Worm (Caenorhabditis elegans) whole organism, late embryonic: Measurements from ENCODE around the gene str-52.
A peak's percentile ranks its signal among the peaks of the same experiment; 100 is the strongest.

ENCODE experiments used
- K02D7.2 ChIP-seq: sonication (generic microtip); optimal IDR thresholded peaks from 2 replicates; lab custom pipeline; 2017; ENCODE audit warnings: mild to moderate bottlenecking, missing genetic modification characterization, missing compliant biosample characterization
- K09A11.1 ChIP-seq: sonication (generic microtip); optimal IDR thresholded peaks from 2 replicates; lab custom pipeline; 2017; ENCODE audit warnings: antibody characterized with exemption, mild to moderate bottlenecking, missing genetic modification characterization, missing compliant biosample characterization; ENCODE audit not compliant: insufficient read depth
- Y22D7AL.16 ChIP-seq: sonication (generic microtip); optimal IDR thresholded peaks from 2 replicates; lab custom pipeline; 2016; ENCODE audit warnings: missing genetic modification characterization, missing compliant biosample characterization
- ceh-14 ChIP-seq: sonication (generic microtip); optimal IDR thresholded peaks from 2 replicates; lab custom pipeline; 2016; ENCODE audit warnings: missing genotype, missing genetic modification characterization, missing compliant biosample characterization
- ceh-22 ChIP-seq: sonication (generic microtip); optimal IDR thresholded peaks from 2 replicates; lab custom pipeline; 2017; ENCODE audit warnings: missing biosample characterization, missing genetic modification characterization
- ceh-31 ChIP-seq: sonication (generic microtip); optimal IDR thresholded peaks from 2 replicates; lab custom pipeline; 2016; ENCODE audit warnings: missing genetic modification characterization, missing compliant biosample characterization
- ceh-6 ChIP-seq: fragments of 200-800 bp; sonication (Bioruptor generic); optimal IDR thresholded peaks from 2 replicates; lab custom pipeline; 2018; ENCODE audit warnings: mild to moderate bottlenecking, missing genetic modification characterization, missing compliant biosample characterization
- ceh-9 ChIP-seq: sonication (generic microtip); optimal IDR thresholded peaks from 2 replicates; lab custom pipeline; 2016; ENCODE audit warnings: mild to moderate bottlenecking, missing genetic modification characterization, inconsistent platforms, missing compliant biosample characterization
- dmd-4 ChIP-seq: sonication (generic microtip); optimal IDR thresholded peaks from 2 replicates; lab custom pipeline; 2016; ENCODE audit warnings: borderline replicate concordance, missing genetic modification characterization, missing compliant biosample characterization
- ets-4 ChIP-seq: sonication (generic microtip); optimal IDR thresholded peaks from 2 replicates; lab custom pipeline; 2016; ENCODE audit warnings: missing genetic modification characterization, missing compliant biosample characterization
- eyg-1 ChIP-seq: sonication (generic microtip); optimal IDR thresholded peaks from 2 replicates; lab custom pipeline; 2016; ENCODE audit warnings: missing genotype, missing genetic modification characterization, missing compliant biosample characterization
- fax-1 ChIP-seq: sonication (generic microtip); optimal IDR thresholded peaks from 2 replicates; lab custom pipeline; 2016; ENCODE audit warnings: missing genotype, missing genetic modification characterization, missing compliant biosample characterization
- fkh-10 ChIP-seq: fragments of 150-350 bp; optimal IDR thresholded peaks from 2 replicates; lab custom pipeline; 2014; ENCODE audit warnings: missing biosample characterization, missing genetic modification reagents, missing genetic modification characterization
- fkh-6 ChIP-seq: sonication (generic microtip); optimal IDR thresholded peaks from 2 replicates; lab custom pipeline; 2016; ENCODE audit warnings: missing genetic modification characterization, missing compliant biosample characterization
- gmeb-2 ChIP-seq: sonication (generic microtip); optimal IDR thresholded peaks from 2 replicates; lab custom pipeline; 2016; ENCODE audit warnings: missing genetic modification characterization, inconsistent platforms, missing compliant biosample characterization
- hlh-13 ChIP-seq: fragments of 200-800 bp; sonication (Bioruptor generic); optimal IDR thresholded peaks from 2 replicates; lab custom pipeline; 2018; ENCODE audit warnings: mild to moderate bottlenecking, missing genetic modification characterization, missing compliant biosample characterization
- hlh-15 ChIP-seq: sonication (generic microtip); optimal IDR thresholded peaks from 2 replicates; lab custom pipeline; 2016; ENCODE audit warnings: missing genetic modification characterization, missing compliant biosample characterization
- hlh-6 ChIP-seq: sonication (generic microtip); optimal IDR thresholded peaks from 2 replicates; lab custom pipeline; 2016; ENCODE audit warnings: missing genotype, missing genetic modification characterization, missing compliant biosample characterization
- pax-1 ChIP-seq: fragments of 150-350 bp; optimal IDR thresholded peaks from 2 replicates; lab custom pipeline; 2014; ENCODE audit warnings: missing biosample characterization, missing genetic modification characterization
- pha-2 ChIP-seq: sonication (generic microtip); optimal IDR thresholded peaks from 2 replicates; lab custom pipeline; 2017; ENCODE audit warnings: mild to moderate bottlenecking, missing genetic modification characterization, missing compliant biosample characterization
- pqm-1 ChIP-seq: sonication (generic microtip); optimal IDR thresholded peaks from 2 replicates; lab custom pipeline; 2016; ENCODE audit warnings: missing genetic modification characterization, missing compliant biosample characterization
- sdc-2 ChIP-seq: sonication (generic microtip); optimal IDR thresholded peaks from 2 replicates; lab custom pipeline; 2016; ENCODE audit warnings: missing genotype, missing genetic modification characterization, missing compliant biosample characterization
- sox-4 ChIP-seq: sonication (generic microtip); optimal IDR thresholded peaks from 2 replicates; lab custom pipeline; 2017; ENCODE audit warnings: mild to moderate bottlenecking, missing genetic modification characterization, inconsistent platforms, missing compliant biosample characterization

Gene str-52

ce11 chrV:2109295-2109694 lies 36.6 kb downstream of the str-52 start, which contains the start of gene ckb-4 (continued):
- no peak for TF ChIP-seq K02D7.2 (tag; lab: Kevin White, UChicago)
- TF ChIP-seq ceh-31 (tag; lab: Kevin White, UChicago), result peak; percentile 19
- no peak for TF ChIP-seq hlh-13 (GFP tag; lab: Kevin White, UChicago)

DNA sequence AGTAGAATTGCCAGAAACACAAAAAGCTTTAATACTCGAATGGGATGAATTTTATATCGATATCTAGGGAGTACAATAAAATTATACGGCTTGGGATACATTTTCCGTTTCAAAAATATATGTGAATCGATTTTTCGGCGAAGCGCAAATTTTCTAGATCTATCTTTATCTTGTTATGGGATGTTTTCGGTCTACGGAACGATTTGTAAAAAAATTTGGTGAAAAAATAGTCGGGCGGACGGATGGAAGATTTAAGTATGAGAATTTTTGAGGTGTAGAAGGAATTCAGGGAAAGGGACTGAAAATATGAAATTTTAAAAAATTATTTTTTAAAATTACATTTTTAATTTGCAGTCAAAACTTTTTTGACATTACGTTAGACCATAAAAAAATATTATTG lies 40.0 kb downstream of the str-52 start, which contains the start of gene F22F7.4:
TSS of gene F22F7.4 (minus strand) at position 101 of the 400 bp plus-strand sequence.
- TF ChIP-seq pax-1 (no peak), sdc-2 (no peak)

- no peak for TF ChIP-seq fkh-6
- no peak for TF ChIP-seq fkh-10 (GFP tag; lab: Kevin White, UChicago)
- no peak for TF ChIP-seq ceh-9 (tag; lab: Kevin White, UChicago)
These were observed 42.8 kb downstream of the str-52 start, which contains the start of gene F36F12.1 for ce11 chrV:2103118-2103517. TSS of gene F36F12.1 (minus strand) at chrV:2103218.

ce11 chrV:2099040-2099439 lies 46.9 kb downstream of the str-52 start, which contains the start of gene F36F12.7:
TSS of gene F36F12.7 (plus strand) at chrV:2099340.
- TF ChIP-seq hlh-13 (GFP tag; lab: Kevin White, UChicago), result no peak
- TF ChIP-seq hlh-6 (tag; lab: Kevin White, UChicago), result no peak
- TF ChIP-seq K09A11.1 (tag; lab: Kevin White, UChicago), result no peak
- TF ChIP-seq ceh-14, result no peak
- no peak for TF ChIP-seq pqm-1 (tag; lab: Kevin White, UChicago)

- TF ChIP-seq sox-4 (tag; lab: Kevin White, UChicago) (no peak), fkh-10 (GFP tag; lab: Kevin White, UChicago) (no peak), ets-4 (tag; lab: Kevin White, UChicago) (no peak), gmeb-2 (no peak), ceh-14 (no peak), ceh-22 (tag; lab: Kevin White, UChicago) (no peak), fax-1 (no peak), hlh-15 (tag; lab: Kevin White, UChicago) (no peak)
- TF ChIP-seq, all 69 proteins: peak for 0
These were observed 48.3 kb downstream of the str-52 start, which contains the start of gene clec-208 for ce11 chrV:2097653-2098052. TSS of gene clec-208 (plus strand) at chrV:2097953.

- TF ChIP-seq Y22D7AL.16 (no peak), dmd-4 (tag; lab: Kevin White, UChicago) (no peak), pha-2 (no peak), ceh-22 (tag; lab: Kevin White, UChicago) (no peak), eyg-1 (tag; lab: Kevin White, UChicago) (no peak), ets-4 (tag; lab: Kevin White, UChicago) (no peak), fkh-10 (GFP tag; lab: Kevin White, UChicago) (no peak), ceh-6 (GFP tag; lab: Kevin White, UChicago) (no peak)
- TF ChIP-seq, all 69 proteins: peak for 0
These were observed 50.2 kb downstream of the str-52 start, which contains the start of gene clec-207 for ce11 chrV:2095772-2096171. TSS of gene clec-207 (plus strand) at chrV:2096072.
